Worm (Caenorhabditis elegans): Measurements from ENCODE around the gene str-232.

ce11 chrV:16045837-16046236, 30.3 kb upstream of the str-232 start, which contains the start of gene T10C6.15:
- no peak for TF ChIP-seq F13H6.1 (tag; optimal IDR thresholded peaks at IDR 0.05)
- no peak for TF ChIP-seq ceh-31 (tag; optimal IDR thresholded peaks at IDR 0.05)
- no peak for TF ChIP-seq rnt-1 (tag; optimal IDR thresholded peaks at IDR 0.05)
- peak; percentile 0 for TF ChIP-seq pqm-1 (tag; optimal IDR thresholded peaks at IDR 0.05)
- no peak for TF ChIP-seq pha-4 (tag; optimal IDR thresholded peaks at IDR 0.05)
- no peak for TF ChIP-seq madf-2 (tag; optimal IDR thresholded peaks at IDR 0.05)
- TF ChIP-seq ama-1 (optimal IDR thresholded peaks at IDR 0.05): no peak
- TF ChIP-seq hlh-30 (tag; optimal IDR thresholded peaks at IDR 0.05; ENCODE audit: insufficient read depth): no peak
- TF ChIP-seq fax-1 (tag; optimal IDR thresholded peaks at IDR 0.05): no peak
